Worm (Caenorhabditis elegans) whole organism, L1 larva: ENCODE data around the gene F07B10.4.

ENCODE experiments used
- C04F5.9 ChIP-seq: sonication (generic microtip); optimal IDR thresholded peaks from 2 replicates; lab custom pipeline; 2016; ENCODE audit warnings: missing genetic modification characterization, missing compliant biosample characterization
- Y116A8C.19 ChIP-seq: sonication (generic microtip); optimal IDR thresholded peaks from 2 replicates; lab custom pipeline; 2016; ENCODE audit warnings: missing compliant biosample characterization, missing genetic modification characterization, borderline replicate concordance
- alr-1 ChIP-seq: fragments of 200-800 bp; sonication (Bioruptor generic); optimal IDR thresholded peaks from 2 replicates; lab custom pipeline; 2018; ENCODE audit warnings: borderline replicate concordance, mild to moderate bottlenecking, missing genetic modification characterization, missing compliant biosample characterization
- ama-1 ChIP-seq: fragments of 150-350 bp; optimal IDR thresholded peaks from 2 replicates; lab custom pipeline; 2014
- ceh-8 ChIP-seq: fragments of 200-800 bp; sonication (Bioruptor generic); optimal IDR thresholded peaks from 2 replicates; lab custom pipeline; 2018; ENCODE audit warnings: mild to moderate bottlenecking, missing genetic modification characterization, moderate library complexity, missing compliant biosample characterization
- ceh-88 ChIP-seq: fragments of 200-800 bp; sonication (Bioruptor generic); IDR thresholded peaks from 2 replicates; pipeline ENCODE4 v1.3.6; 2022; ENCODE audit warnings: missing genetic modification characterization, missing compliant biosample characterization
- ceh-90 ChIP-seq: sonication (generic microtip); optimal IDR thresholded peaks from 2 replicates; lab custom pipeline; 2016; ENCODE audit warnings: missing genetic modification characterization, missing compliant biosample characterization
- ces-1 ChIP-seq: fragments of 150-350 bp; optimal IDR thresholded peaks from 2 replicates; lab custom pipeline; 2014; ENCODE audit warnings: missing biosample characterization, missing genetic modification reagents, missing genetic modification characterization
- dpl-1 ChIP-seq, 3 experiments: fragments of 150-350 bp in 2 of 3; sonication (generic microtip) in 1 of 3; optimal IDR thresholded peaks; 2 replicates each; lab custom pipeline; 2014 to 2017; ENCODE audit warnings: missing biosample characterization in 3 of 3, missing genetic modification characterization in 3 of 3, missing genetic modification reagents in 3 of 3
- efl-3 ChIP-seq: fragments of 200-800 bp; sonication (Bioruptor generic); optimal IDR thresholded peaks from 2 replicates; lab custom pipeline; 2018; ENCODE audit warnings: mild to moderate bottlenecking, missing genetic modification characterization, missing compliant biosample characterization
- egl-13 ChIP-seq: sonication (generic microtip); optimal IDR thresholded peaks from 2 replicates; lab custom pipeline; 2016; ENCODE audit warnings: missing genotype, missing genetic modification reagents, missing genetic modification characterization, missing compliant biosample characterization
- egl-27 ChIP-seq, 2 experiments: fragments of 150-350 bp in 1 of 2; sonication (generic microtip); optimal IDR thresholded peaks; 3 replicates each; lab custom pipeline; 2017 to 2018; ENCODE audit warnings: missing biosample characterization in 2 of 2, missing genetic modification characterization in 2 of 2, missing genetic modification reagents in 2 of 2
- elt-2 ChIP-seq: sonication (generic microtip); optimal IDR thresholded peaks from 2 replicates; lab custom pipeline; 2016; ENCODE audit warnings: missing genetic modification characterization, mild to moderate bottlenecking, inconsistent platforms, missing compliant biosample characterization, missing genetic modification reagents
- fkh-8 ChIP-seq: sonication (generic microtip); optimal IDR thresholded peaks from 2 replicates; lab custom pipeline; 2016; ENCODE audit warnings: mild to moderate bottlenecking, missing genetic modification characterization, missing compliant biosample characterization
- grh-1 ChIP-seq: fragments of 200-800 bp; sonication (Bioruptor generic); IDR thresholded peaks from 2 replicates; pipeline ENCODE4 v1.3.6; 2022; ENCODE audit warnings: missing genetic modification reagents, missing genetic modification characterization, missing compliant biosample characterization
- hpl-2 ChIP-seq: fragments of 150-350 bp; optimal IDR thresholded peaks from 2 replicates; lab custom pipeline; 2014; ENCODE audit warnings: missing biosample characterization, missing genetic modification reagents, missing genetic modification characterization
- irx-1 ChIP-seq: sonication (generic microtip); optimal IDR thresholded peaks from 2 replicates; lab custom pipeline; 2016; ENCODE audit warnings: missing genetic modification characterization, missing compliant biosample characterization
- jun-1 ChIP-seq: fragments of 150-350 bp; optimal IDR thresholded peaks from 2 replicates; lab custom pipeline; 2014; ENCODE audit warnings: missing biosample characterization, missing genetic modification reagents, missing genetic modification characterization
- lin-14 ChIP-seq: fragments of 200-800 bp; sonication (Bioruptor generic); optimal IDR thresholded peaks from 2 replicates; lab custom pipeline; 2018; ENCODE audit warnings: mild to moderate bottlenecking, missing genetic modification characterization, moderate library complexity, missing compliant biosample characterization
- lin-15B ChIP-seq: fragments of 150-350 bp; sonication (generic microtip); optimal IDR thresholded peaks from 3 replicates; lab custom pipeline; 2014; ENCODE audit warnings: missing biosample characterization, missing genetic modification characterization
- lin-39 ChIP-seq: fragments of 150-350 bp; optimal IDR thresholded peaks from 2 replicates; lab custom pipeline; 2014; ENCODE audit warnings: missing biosample characterization, missing genetic modification reagents, missing genetic modification characterization
- mdl-1 ChIP-seq, 2 experiments: fragments of 150-350 bp; optimal IDR thresholded peaks; 2 replicates each; lab custom pipeline; 2014 to 2017; ENCODE audit warnings: missing biosample characterization in 2 of 2, missing genetic modification characterization in 2 of 2, inconsistent platforms in 1 of 2
- mef-2 ChIP-seq: fragments of 150-350 bp; optimal IDR thresholded peaks from 2 replicates; lab custom pipeline; 2014; ENCODE audit warnings: missing biosample characterization, missing genetic modification characterization
- mep-1 ChIP-seq: fragments of 150-350 bp; optimal IDR thresholded peaks from 2 replicates; lab custom pipeline; 2014; ENCODE audit warnings: missing biosample characterization, missing genetic modification characterization
- nhr-47 ChIP-seq: sonication (generic microtip); optimal IDR thresholded peaks from 2 replicates; lab custom pipeline; 2016; ENCODE audit warnings: mild to moderate bottlenecking, missing genetic modification characterization, moderate library complexity, missing compliant biosample characterization
- nhr-76 ChIP-seq: sonication (generic microtip); optimal IDR thresholded peaks from 2 replicates; lab custom pipeline; 2017; ENCODE audit warnings: missing biosample characterization, missing genetic modification characterization
- nhr-85 ChIP-seq: sonication (generic microtip); peaks from one replicate; lab custom pipeline; 2016; ENCODE audit warnings: missing genetic modification characterization, inconsistent platforms, missing compliant biosample characterization
- skn-1 ChIP-seq: fragments of 150-350 bp; optimal IDR thresholded peaks from 2 replicates; lab custom pipeline; 2014; ENCODE audit warnings: missing biosample characterization, missing genetic modification characterization
- unc-30 ChIP-seq: sonication (generic microtip); optimal IDR thresholded peaks from 2 replicates; lab custom pipeline; 2017; ENCODE audit warnings: missing biosample characterization, missing genetic modification characterization
- unc-86 ChIP-seq: sonication (generic microtip); optimal IDR thresholded peaks from 2 replicates; lab custom pipeline; 2016; ENCODE audit warnings: missing genetic modification characterization, missing compliant biosample characterization
- vab-15 ChIP-seq: sonication (generic microtip); optimal IDR thresholded peaks from 2 replicates; lab custom pipeline; 2017; ENCODE audit warnings: missing genotype, mild to moderate bottlenecking, missing genetic modification characterization, missing compliant biosample characterization
- xbp-1 ChIP-seq: sonication (generic microtip); optimal IDR thresholded peaks from 2 replicates; lab custom pipeline; 2016; ENCODE audit warnings: missing genetic modification characterization, missing compliant biosample characterization
- ztf-4 ChIP-seq: fragments of 150-350 bp; optimal IDR thresholded peaks from 2 replicates; lab custom pipeline; 2014; ENCODE audit warnings: missing biosample characterization, missing genetic modification characterization

The F07B10.4 gene

ce11 chrV:11271051-11271450, 8.1 kb upstream of the F07B10.4 start, which contains the start of gene clec-222:
clec-222 (plus strand) TSS chrV:11271351.
- TF ChIP-seq C04F5.9 (tag; lab: Kevin White, UChicago) = no peak
- no peak for TF ChIP-seq ama-1 (lab: Kevin White, UChicago)
- TF ChIP-seq xbp-1 (tag; lab: Kevin White, UChicago) = no peak
- TF ChIP-seq fkh-8 (tag; lab: Kevin White, UChicago) = no peak
- TF ChIP-seq nhr-47 (tag; lab: Kevin White, UChicago) = no peak
- TF ChIP-seq egl-13 (tag; lab: Kevin White, UChicago) = no peak
- no peak for TF ChIP-seq alr-1 (tag; lab: Kevin White, UChicago)
- TF ChIP-seq elt-2 (tag; lab: Kevin White, UChicago) = no peak
- TF ChIP-seq vab-15 (tag; lab: Kevin White, UChicago) = no peak

- TF ChIP-seq skn-1 (tag; lab: Kevin White, UChicago) (no peak), ceh-90 (no peak), ama-1 (lab: Kevin White, UChicago) (no peak), mep-1 (tag; lab: Kevin White, UChicago) (no peak), ztf-4 (no peak), efl-3 (GFP tag; lab: Kevin White, UChicago) (no peak)
Measured at ce11 chrV:11268791-11269190, 5.9 kb upstream of the F07B10.4 start, which contains the start of gene str-115. str-115 (plus strand) TSS chrV:11269091.

ce11 chrV:11266681-11267080, 3.8 kb upstream of the F07B10.4 start, which contains the start of gene str-116:
str-116 (plus strand) TSS chrV:11266981.
- no peak for TF ChIP-seq unc-86
- TF ChIP-seq ces-1 (GFP tag; lab: Kevin White, UChicago) = no peak
- no peak for TF ChIP-seq dpl-1 (GFP tag; optimal IDR thresholded peaks at IDR 0.05; lab: Kevin White, UChicago)
- TF ChIP-seq lin-15B (tag; lab: Kevin White, UChicago) = no peak
- TF ChIP-seq irx-1 (tag; lab: Kevin White, UChicago) = no peak
- no peak for TF ChIP-seq vab-15 (tag; lab: Kevin White, UChicago)
- TF ChIP-seq mdl-1 (tag; optimal IDR thresholded peaks at IDR 0.05; lab: Kevin White, UChicago) = no peak
- TF ChIP-seq nhr-76 (tag; lab: Kevin White, UChicago) = no peak
- TF ChIP-seq ceh-8 (GFP tag; lab: Kevin White, UChicago) = no peak
- no peak for TF ChIP-seq mef-2 (tag; lab: Kevin White, UChicago)
- no peak for TF ChIP-seq nhr-85 (tag; lab: Kevin White, UChicago)
- no peak for TF ChIP-seq fkh-8 (tag; lab: Kevin White, UChicago)
- no peak for TF ChIP-seq lin-39
- no peak for TF ChIP-seq mep-1 (tag; lab: Kevin White, UChicago)

ce11 chrV:11265482-11265881, 2.6 kb upstream of the F07B10.4 start, which contains the start of gene cln-3.1:
cln-3.1 (minus strand) TSS chrV:11265652.
- TF ChIP-seq hpl-2 (GFP tag; lab: Kevin White, UChicago) = no peak
- peak; percentile 56 for TF ChIP-seq elt-2 (tag; lab: Kevin White, UChicago)
- TF ChIP-seq Y116A8C.19 = no peak

- TF ChIP-seq jun-1 (no peak), lin-14 (GFP tag; lab: Kevin White, UChicago) (no peak), unc-30 (no peak), grh-1 (GFP tag; lab: Robert Waterston, UW) (no peak)
Measured at ce11 chrV:11260622-11261021, 2.3 kb downstream of the F07B10.4 start, which contains the start of gene F07B10.7. F07B10.7 (minus strand) TSS chrV:11260722.

- TF ChIP-seq ceh-88 (GFP tag; lab: Robert Waterston, UW) = no peak
- no peak for TF ChIP-seq nhr-76 (tag; lab: Kevin White, UChicago)
- TF ChIP-seq lin-14 (GFP tag; lab: Kevin White, UChicago) = no peak
- no peak for TF ChIP-seq unc-86
- TF ChIP-seq egl-27 (tag; optimal IDR thresholded peaks at IDR 0.05; lab: Kevin White, UChicago) = no peak
- TF ChIP-seq efl-3 (GFP tag; lab: Kevin White, UChicago) = no peak
Measured at ce11 chrV:11258896-11259295, 4.0 kb downstream of the F07B10.4 start, which contains the start of gene lgc-36. lgc-36 (minus strand) TSS chrV:11258996.
